Fruit fly (Drosophila melanogaster): ENCODE results near the gene Gr22d.

DNA sequence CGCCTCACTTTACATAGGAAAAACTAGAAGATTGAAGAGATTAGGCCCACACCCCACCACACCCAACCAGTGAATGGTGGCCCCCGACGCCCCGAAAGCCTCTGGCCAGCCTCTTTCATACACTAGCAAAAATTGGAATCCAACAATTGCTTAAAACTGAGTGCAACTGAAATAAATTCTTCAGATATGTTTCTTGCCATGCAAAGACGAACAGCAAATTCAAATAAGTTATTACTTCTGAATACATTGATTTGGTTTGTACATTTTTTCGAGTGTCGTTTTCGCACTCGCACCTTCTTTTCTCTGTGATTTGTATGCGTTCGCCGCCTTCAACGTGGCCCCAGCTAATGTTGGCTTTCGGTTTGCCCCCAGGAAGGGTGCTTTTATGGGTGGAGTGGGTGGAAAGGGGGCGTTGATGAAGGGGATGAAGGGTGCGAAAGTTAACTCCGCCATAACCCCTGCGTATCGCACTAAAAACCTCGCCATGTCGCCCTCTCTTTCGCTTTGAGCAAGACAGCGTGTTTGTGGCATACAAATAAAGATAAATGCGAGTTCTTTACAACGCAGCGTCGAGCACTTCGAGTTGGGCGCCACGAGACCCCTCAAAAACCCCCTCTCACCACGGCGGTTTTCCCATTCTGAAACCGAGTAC, 47.7 kb upstream of the Gr22d start:
- TF ChIP-seq CG8478 (optimal IDR thresholded peaks at IDR 0.05) (no peak), CTCF (optimal IDR thresholded peaks at IDR 0.05) (no peak)
